Fruit fly (Drosophila melanogaster) whole organism, pupa: ENCODE results near the gene Jasper.

Experiments used
- CG14655 ChIP-seq: fragments of 200-800 bp; sonication (Bioruptor generic); optimal IDR thresholded peaks from 3 replicates; lab custom pipeline; 2017; ENCODE audit warnings: mild to moderate bottlenecking, missing biosample characterization, missing genetic modification reagents, missing genetic modification characterization
- Pif1A ChIP-seq: fragments of 200-800 bp; sonication (Bioruptor generic); optimal IDR thresholded peaks from 3 replicates; lab custom pipeline; 2016; ENCODE audit warnings: missing biosample characterization, missing genetic modification characterization
- Snoo ChIP-seq: fragments of 200-800 bp; sonication (Bioruptor generic); optimal IDR thresholded peaks from 3 replicates; lab custom pipeline; 2017; ENCODE audit warnings: missing biosample characterization, mild to moderate bottlenecking, missing genetic modification characterization, inconsistent platforms
- fd96Ca ChIP-seq: fragments of 200-800 bp; sonication (Bioruptor generic); IDR thresholded peaks from 3 replicates; pipeline ENCODE4 v1.3.6; 2022; ENCODE audit warnings: missing biosample characterization, missing genetic modification characterization

dm6 chr3R:30030061-30030460 is 22.3 kb upstream of the Jasper start:
- no peak for TF ChIP-seq CG14655
- TF ChIP-seq Snoo, result no peak
- no peak for TF ChIP-seq fd96Ca
- no peak for TF ChIP-seq Pif1A (GFP tag; lab: Kevin White, UChicago)
